Worm (Caenorhabditis elegans): ENCODE measurements around the gene lgc-37.
A peak's percentile ranks its signal among the peaks of the same experiment; 100 is the strongest.

DNA sequence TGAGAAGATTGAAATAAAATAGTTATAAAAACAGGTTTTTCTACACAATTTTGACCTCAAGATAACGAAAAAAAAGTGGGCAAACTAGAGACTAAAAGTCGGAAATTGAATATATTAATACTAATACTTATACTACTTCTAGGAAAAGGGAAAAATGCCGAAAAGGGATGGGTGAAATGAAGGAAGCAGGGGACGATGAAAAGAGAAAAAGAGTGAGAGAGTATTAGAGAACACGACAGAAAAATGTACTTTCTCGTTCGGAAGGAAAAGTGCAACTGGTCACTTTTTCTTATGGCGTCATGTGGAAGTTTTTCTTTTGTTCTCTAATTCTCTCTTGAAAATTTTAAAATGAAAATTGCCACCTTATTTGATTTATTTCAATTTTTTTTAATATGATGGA, 56.4 kb downstream of the lgc-37 start:
- TF ChIP-seq pha-4 (GFP tag; IDR thresholded peaks at IDR 0.05) = peak; percentile 30; the same call in 1 of the 2 replicates
- TF ChIP-seq pha-4 (tag; optimal IDR thresholded peaks at IDR 0.05) = no peak
- no peak for TF ChIP-seq attf-4 (tag; optimal IDR thresholded peaks at IDR 0.05)
- TF ChIP-seq nhr-42 (GFP tag; IDR thresholded peaks at IDR 0.05) = no peak
- peak; percentile 80 for TF ChIP-seq nhr-28 (tag; optimal IDR thresholded peaks at IDR 0.05)
- TF ChIP-seq skn-1 (tag; optimal IDR thresholded peaks at IDR 0.05) = no peak
- no peak for TF ChIP-seq F49E8.2 (tag; optimal IDR thresholded peaks at IDR 0.05; ENCODE audit: borderline replicate concordance)
- peak; percentile 71 for TF ChIP-seq dve-1 (tag; optimal IDR thresholded peaks at IDR 0.05; ENCODE audit: insufficient read depth)
- peak in 1 of 2 experiments; percentile 58 for TF ChIP-seq unc-62 (GFP tag; optimal IDR thresholded peaks at IDR 0.05 in 1 of 2)
- TF ChIP-seq unc-62 (tag; optimal IDR thresholded peaks at IDR 0.05) = no peak
- no peak for TF ChIP-seq snpc-4 (tag; optimal IDR thresholded peaks at IDR 0.05)
- TF ChIP-seq lsy-2 (tag; optimal IDR thresholded peaks at IDR 0.05) = peak; percentile 40 to 82
- TF ChIP-seq nhr-102 (tag; optimal IDR thresholded peaks at IDR 0.05) = peak; percentile 30

Data from whole organism, L4 larva.